Fruit fly (Drosophila melanogaster): Measurements from ENCODE around the gene CG13692.

dm6 chr2L:378815-379440 is 42.6 kb upstream of the CG13692 start:
- TF ChIP-seq CG17806 (tag; optimal IDR thresholded peaks at IDR 0.05) (no peak), rn (GFP tag; IDR thresholded peaks at IDR 0.05) (no peak), CG34367 (tag; optimal IDR thresholded peaks at IDR 0.05) (no peak), fd96Ca (GFP tag; IDR thresholded peaks at IDR 0.05) (no peak), CG12605 (GFP tag; IDR thresholded peaks at IDR 0.05) (no peak), Snoo (tag; optimal IDR thresholded peaks at IDR 0.05) (no peak)

All from whole organism, pupa.